Worm (Caenorhabditis elegans): Measurements from ENCODE around the gene tag-209.

Gene tag-209

DNA sequence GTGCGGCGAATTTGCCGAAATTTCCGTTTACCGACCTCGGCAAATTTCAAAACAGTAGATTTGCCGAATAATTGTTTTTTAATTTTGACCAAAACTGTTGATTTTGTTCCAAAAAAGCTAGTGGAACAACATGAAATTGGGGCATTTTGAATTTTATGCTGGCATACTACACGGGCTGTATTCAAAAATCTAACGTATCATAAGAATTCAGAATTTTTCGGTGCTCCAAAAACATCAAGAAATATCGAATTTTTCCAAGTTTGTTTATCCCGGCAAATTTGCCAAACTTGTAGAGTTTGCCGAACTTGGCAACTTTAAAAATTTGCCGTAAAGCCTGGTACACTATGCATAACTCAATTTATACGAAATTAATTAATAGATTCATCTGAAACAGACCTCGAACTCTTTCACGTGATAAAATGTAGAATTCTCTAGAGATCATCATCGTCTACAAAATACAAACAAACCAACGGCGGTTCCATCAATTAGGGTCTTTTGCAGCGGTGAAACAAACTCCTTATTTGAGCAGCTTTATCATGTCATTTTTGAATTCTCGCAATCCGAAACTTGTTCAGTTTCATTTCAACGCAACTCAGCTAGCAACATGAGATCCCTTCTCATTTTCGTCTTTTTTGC is 21.7 kb downstream of the tag-209 start, which contains the start of gene R06F6.14:
Gene R06F6.14 (plus strand): TSS at position 586 of the 636 bp plus-strand sequence.
- TF ChIP-seq egl-27 (tag; optimal IDR thresholded peaks at IDR 0.05) (no peak), elt-3 (tag; optimal IDR thresholded peaks at IDR 0.05) (no peak), peb-1 (tag; optimal IDR thresholded peaks at IDR 0.05) (no peak), nhr-237 (tag; optimal IDR thresholded peaks at IDR 0.05) (no peak), ceh-16 (tag; optimal IDR thresholded peaks at IDR 0.05) (no peak), nhr-129 (tag; optimal IDR thresholded peaks at IDR 0.05) (no peak), mbf-1 (tag; optimal IDR thresholded peaks at IDR 0.05) (no peak), lin-11 (tag; optimal IDR thresholded peaks at IDR 0.05) (no peak), snpc-4 (tag; optimal IDR thresholded peaks at IDR 0.05) (no peak), lsy-2 (tag; optimal IDR thresholded peaks at IDR 0.05) (no peak), lin-39 (tag; optimal IDR thresholded peaks at IDR 0.05) (no peak), nhr-6 (tag; optimal IDR thresholded peaks at IDR 0.05) (no peak), ama-1 (optimal IDR thresholded peaks at IDR 0.05) (no peak), nhr-12 (tag; optimal IDR thresholded peaks at IDR 0.05) (no peak), sem-4 (tag; optimal IDR thresholded peaks at IDR 0.05) (no peak), R02D3.7 (tag; optimal IDR thresholded peaks at IDR 0.05) (no peak), nhr-10 (tag; optimal IDR thresholded peaks at IDR 0.05) (no peak), nhr-11 (tag; optimal IDR thresholded peaks at IDR 0.05) (no peak)

DNA sequence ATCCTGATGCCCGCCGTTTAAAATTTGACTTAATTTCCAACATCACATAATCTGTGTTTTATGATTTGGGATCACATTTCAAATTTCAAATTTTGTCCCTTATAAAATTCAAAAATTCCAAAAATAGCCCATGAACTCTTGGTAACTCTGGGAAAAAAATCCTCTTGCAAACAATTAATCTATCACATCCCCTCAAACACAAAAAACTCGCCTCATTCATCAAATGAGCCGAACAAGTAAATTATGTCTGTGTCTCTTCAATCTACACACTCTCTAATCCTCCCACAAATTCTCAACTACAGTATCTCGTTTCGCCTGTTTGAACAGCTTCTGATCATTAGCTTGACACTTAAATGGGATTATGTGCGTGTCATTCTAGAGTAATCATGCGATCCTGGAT is 23.6 kb downstream of the tag-209 start, which contains the start of gene msrp-7:
Gene msrp-7 (plus strand): TSS at position 301 of the 400 bp plus-strand sequence.
- TF ChIP-seq nhr-23 (tag; optimal IDR thresholded peaks at IDR 0.05) (no peak), lin-11 (tag; optimal IDR thresholded peaks at IDR 0.05) (no peak), egl-27 (tag; optimal IDR thresholded peaks at IDR 0.05) (no peak), lin-13 (GFP tag; optimal IDR thresholded peaks at IDR 0.05) (no peak), aly-2 (tag; optimal IDR thresholded peaks at IDR 0.05) (no peak), dmd-4 (tag; optimal IDR thresholded peaks at IDR 0.05) (no peak), unc-62 (GFP tag; optimal IDR thresholded peaks at IDR 0.05) (no peak), nhr-25 (tag; optimal IDR thresholded peaks at IDR 0.05) (no peak), nhr-12 (tag; optimal IDR thresholded peaks at IDR 0.05) (no peak), mab-5 (tag; optimal IDR thresholded peaks at IDR 0.05) (no peak), skn-1 (tag; optimal IDR thresholded peaks at IDR 0.05) (no peak), lsy-2 (tag; optimal IDR thresholded peaks at IDR 0.05) (no peak), nhr-21 (tag; optimal IDR thresholded peaks at IDR 0.05) (no peak), elt-3 (tag; optimal IDR thresholded peaks at IDR 0.05) (no peak), nhr-6 (tag; optimal IDR thresholded peaks at IDR 0.05) (no peak), nhr-129 (tag; optimal IDR thresholded peaks at IDR 0.05) (no peak), ztf-11 (tag; optimal IDR thresholded peaks at IDR 0.05) (no peak), ceh-82 (tag; optimal IDR thresholded peaks at IDR 0.05) (no peak), nhr-237 (tag; optimal IDR thresholded peaks at IDR 0.05) (no peak)

DNA sequence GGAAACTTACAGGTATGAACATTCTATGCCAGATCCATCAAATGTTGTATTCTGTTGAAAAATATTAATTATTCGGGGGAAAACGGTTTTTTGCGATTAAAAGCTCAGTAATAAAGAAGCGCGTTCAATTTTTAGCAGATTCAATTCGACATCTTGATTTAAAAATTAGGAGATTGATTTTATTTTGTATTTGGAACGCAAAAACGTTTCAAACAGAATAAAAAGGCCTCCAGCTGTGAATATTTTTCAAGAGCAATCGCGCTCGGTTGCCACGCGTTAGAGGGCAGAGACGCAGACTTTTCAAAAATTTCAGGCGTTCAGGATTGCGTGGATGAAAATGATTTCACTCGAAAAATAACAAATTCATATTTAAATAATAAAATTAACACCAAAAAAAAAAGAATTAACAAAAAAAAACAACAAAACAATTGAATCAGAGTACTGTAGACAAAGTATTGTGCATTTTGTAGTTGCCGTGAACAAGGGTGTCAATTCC is 32.9 kb downstream of the tag-209 start, which contains the start of gene R06F6.8:
Gene R06F6.8 (minus strand): TSS at position 51 of the 496 bp plus-strand sequence.
- peak; percentile 44 for TF ChIP-seq unc-55 (GFP tag; optimal IDR thresholded peaks at IDR 0.05)
- TF ChIP-seq skn-1 (tag; optimal IDR thresholded peaks at IDR 0.05) = no peak
- TF ChIP-seq crh-2 (tag; optimal IDR thresholded peaks at IDR 0.05) = peak; percentile 3
- TF ChIP-seq C34F6.9 (tag; optimal IDR thresholded peaks at IDR 0.05) = peak; percentile 47
- TF ChIP-seq nhr-25 (tag; optimal IDR thresholded peaks at IDR 0.05) = no peak
- TF ChIP-seq lin-13 (GFP tag; optimal IDR thresholded peaks at IDR 0.05) = peak; percentile 10

DNA sequence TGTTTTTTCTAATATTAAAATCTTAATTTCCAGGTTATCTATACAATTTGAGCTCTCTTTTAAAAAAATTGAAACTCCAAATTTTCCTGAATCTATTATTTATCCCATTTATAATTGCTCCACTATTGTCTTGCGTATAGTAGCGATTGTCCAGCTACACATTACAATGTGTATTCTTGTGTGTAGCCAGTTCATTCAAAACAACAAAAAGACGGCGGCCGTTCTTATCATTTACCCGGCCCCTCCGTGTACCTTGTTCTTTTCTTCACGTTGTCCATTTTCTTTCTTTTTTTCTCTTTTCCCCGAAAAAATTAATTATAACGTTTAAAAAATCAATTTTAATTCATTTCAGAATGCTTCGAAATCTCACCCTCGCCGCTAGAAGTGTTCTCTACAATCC is 33.6 kb downstream of the tag-209 start, which contains the start of gene ech-4:
Gene ech-4 (plus strand): TSS at position 353 of the 400 bp plus-strand sequence.
- TF ChIP-seq ceh-16 (tag; optimal IDR thresholded peaks at IDR 0.05) (no peak), unc-39 (tag; optimal IDR thresholded peaks at IDR 0.05) (no peak), egl-27 (tag; optimal IDR thresholded peaks at IDR 0.05) (no peak), nhr-11 (tag; optimal IDR thresholded peaks at IDR 0.05) (no peak), lin-11 (tag; optimal IDR thresholded peaks at IDR 0.05) (no peak), skn-1 (tag; optimal IDR thresholded peaks at IDR 0.05) (no peak), blmp-1 (tag; optimal IDR thresholded peaks at IDR 0.05; ENCODE audit: insufficient read depth) (no peak), ztf-1 (GFP tag; conservative IDR thresholded peaks at IDR 0.05) (no peak), mab-5 (tag; optimal IDR thresholded peaks at IDR 0.05) (no peak), nhr-12 (tag; optimal IDR thresholded peaks at IDR 0.05) (no peak), zag-1 (tag; optimal IDR thresholded peaks at IDR 0.05) (no peak), sma-3 (GFP tag; optimal IDR thresholded peaks at IDR 0.05) (no peak)
